Worm (Caenorhabditis elegans) whole organism, young adult: ENCODE results near the gene H21P03.10.
A peak's percentile ranks its signal among the peaks of the same experiment; 100 is the strongest.

Experiments used
- F22D6.2 ChIP-seq: sonication (generic microtip); optimal IDR thresholded peaks from 2 replicates; lab custom pipeline; 2016; ENCODE audit warnings: mild to moderate bottlenecking, missing genetic modification characterization, missing compliant biosample characterization
- F52B5.7 ChIP-seq: sonication (generic microtip); optimal IDR thresholded peaks from 2 replicates; lab custom pipeline; 2016; ENCODE audit warnings: mild to moderate bottlenecking, missing genetic modification characterization, missing compliant biosample characterization
- nhr-90 ChIP-seq: sonication (generic microtip); optimal IDR thresholded peaks from 2 replicates; lab custom pipeline; 2016; ENCODE audit warnings: missing genotype, mild to moderate bottlenecking, missing genetic modification characterization, missing compliant biosample characterization
- pha-4 ChIP-seq: fragments of 150-350 bp; sonication (generic microtip); optimal IDR thresholded peaks from 2 replicates; lab custom pipeline; 2014; ENCODE audit warnings: missing biosample characterization, missing genetic modification reagents, missing genetic modification characterization
- rpc-1 ChIP-seq, 2 experiments: fragments of 150-350 bp in 1 of 2; sonication (generic microtip) in 1 of 2; optimal IDR thresholded peaks; 2 replicates each; lab custom pipeline; 2014 to 2018; ENCODE audit warnings: missing biosample characterization in 1 of 2, missing genetic modification characterization in 1 of 2, missing genetic modification reagents in 1 of 2, missing genotype in 1 of 2
- snpc-4 ChIP-seq, 5 experiments: fragments of 150-350 bp in 1 of 5; sonication (generic microtip) in 4 of 5; optimal IDR thresholded peaks; 2 replicates each; lab custom pipeline; 2014 to 2018; ENCODE audit warnings: missing genetic modification characterization in 5 of 5, missing biosample characterization in 3 of 5, antibody characterized with exemption in 2 of 5, mild to moderate bottlenecking in 2 of 5, missing compliant biosample characterization in 2 of 5, missing genotype in 2 of 5, moderate library complexity in 2 of 5, missing genetic modification reagents in 1 of 5
- unc-62 ChIP-seq: fragments of 150-350 bp; optimal IDR thresholded peaks from 2 replicates; lab custom pipeline; 2014; ENCODE audit warnings: missing biosample characterization, missing genetic modification reagents, missing genetic modification characterization
- zim-3 ChIP-seq: sonication (generic microtip); optimal IDR thresholded peaks from 2 replicates; lab custom pipeline; 2017; ENCODE audit warnings: mild to moderate bottlenecking, missing genetic modification characterization, moderate library complexity, missing compliant biosample characterization

DNA sequence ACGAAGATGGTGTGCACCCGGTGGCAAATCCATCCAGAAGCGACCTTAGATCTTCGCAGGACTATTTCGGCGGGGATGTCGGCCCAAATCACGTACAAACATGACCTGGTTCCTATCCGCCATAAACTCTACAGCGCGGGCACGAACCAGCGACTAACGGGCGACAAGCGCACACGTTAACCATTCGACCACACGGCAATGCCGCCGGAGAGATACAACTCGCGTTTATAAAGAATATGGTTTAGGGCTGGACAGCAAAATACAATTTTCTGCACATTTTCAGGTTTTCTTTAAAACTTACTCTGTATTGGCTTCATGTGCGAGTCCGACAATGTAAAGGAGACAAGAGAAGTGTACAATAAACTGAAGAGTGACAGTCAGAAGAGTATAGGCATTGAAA, 26.5 kb upstream of the H21P03.10 start:
- TF ChIP-seq F22D6.2 (tag; lab: Kevin White, UChicago) (peak; percentile 70), unc-62 (GFP tag; lab: Kevin White, UChicago) (no peak), snpc-4 (GFP tag; optimal IDR thresholded peaks at IDR 0.05; lab: Kevin White, UChicago) (peak; percentile 68), snpc-4 (tag; optimal IDR thresholded peaks at IDR 0.05; lab: Kevin White, UChicago) (peak; percentile 33 to 70 (median 64)), nhr-90 (tag; lab: Kevin White, UChicago) (peak; percentile 98), pha-4 (tag; lab: Kevin White, UChicago) (no peak), F52B5.7 (peak; percentile 98), rpc-1 (optimal IDR thresholded peaks at IDR 0.05; lab: Kevin White, UChicago) (peak; percentile 75), rpc-1 (tag; optimal IDR thresholded peaks at IDR 0.05; lab: Kevin White, UChicago) (peak; percentile 95), zim-3 (peak; percentile 98)
